Worm (Caenorhabditis elegans) whole organism, L4/young adult: ENCODE data around the gene Y57G11C.1131.

ENCODE experiments used
- W03F9.2 ChIP-seq: fragments of 150-350 bp; optimal IDR thresholded peaks from 2 replicates; lab custom pipeline; 2014; ENCODE audit warnings: missing biosample characterization, missing genetic modification characterization
- dao-5 ChIP-seq: sonication (generic microtip); optimal IDR thresholded peaks from 2 replicates; lab custom pipeline; 2016; ENCODE audit warnings: missing genotype, missing genetic modification characterization, moderate library complexity, missing compliant biosample characterization
- him-1 ChIP-seq: sonication (generic microtip); optimal IDR thresholded peaks from 2 replicates; lab custom pipeline; 2016; ENCODE audit warnings: missing genotype, missing genetic modification reagents, missing genetic modification characterization, missing compliant biosample characterization

ce11 chrIV:14960061-14960460 lies 27.3 kb downstream of the Y57G11C.1131 start:
- TF ChIP-seq dao-5, result no peak
- no peak for TF ChIP-seq him-1 (tag; lab: Kevin White, UChicago)
- TF ChIP-seq W03F9.2, result no peak
